Fruit fly (Drosophila melanogaster): ENCODE measurements around the gene CG16713.

dm6 chr2L:3731055-3731454 is 35.8 kb upstream of the CG16713 start:
- no peak for TF ChIP-seq Mio (GFP tag; optimal IDR thresholded peaks at IDR 0.05)
- TF ChIP-seq pan (optimal IDR thresholded peaks at IDR 0.05) = no peak
- no peak for TF ChIP-seq sv (GFP tag; optimal IDR thresholded peaks at IDR 0.05)
- no peak for TF ChIP-seq psq (GFP tag; optimal IDR thresholded peaks at IDR 0.05)
- no peak for TF ChIP-seq woc (GFP tag; optimal IDR thresholded peaks at IDR 0.05)
- no peak for TF ChIP-seq OdsH (GFP tag; optimal IDR thresholded peaks at IDR 0.05)
